Fruit fly (Drosophila melanogaster) whole organism, embryonic: ENCODE results near the gene CG5235.

ENCODE experiments used
- Aef1 ChIP-seq: fragments of 200-800 bp; sonication (Bioruptor generic); IDR thresholded peaks from 3 replicates; pipeline ENCODE4 v1.3.6; 2022; ENCODE audit warnings: missing biosample characterization, missing genetic modification characterization
- Awh ChIP-seq: fragments of 200-800 bp; sonication (Bioruptor generic); IDR thresholded peaks from 2 replicates; pipeline ENCODE4, ENCODE4 v1.3.6; 2022; ENCODE audit warnings: missing biosample characterization, missing genetic modification characterization
- CG10267 ChIP-seq: fragments of 200-800 bp; sonication (Bioruptor generic); optimal IDR thresholded peaks from 2 replicates; lab custom pipeline; 2018; ENCODE audit warnings: missing biosample characterization, mild to moderate bottlenecking, missing genetic modification characterization, moderate library complexity
- CG10274 ChIP-seq: fragments of 200-800 bp; sonication (Bioruptor generic); optimal IDR thresholded peaks from 3 replicates; lab custom pipeline; 2017; ENCODE audit warnings: missing biosample characterization, mild to moderate bottlenecking, missing genetic modification characterization
- CG11695 ChIP-seq: fragments of 200-800 bp; sonication (Bioruptor generic); IDR thresholded peaks from 3 replicates; pipeline ENCODE4 v1.3.6; 2022; ENCODE audit warnings: missing biosample characterization, missing genetic modification characterization
- CG12391 ChIP-seq: fragments of 200-800 bp; sonication (Bioruptor generic); optimal IDR thresholded peaks from 3 replicates; lab custom pipeline; 2018; ENCODE audit warnings: missing biosample characterization, mild to moderate bottlenecking, missing genetic modification characterization, moderate library complexity
- CG15514 ChIP-seq: fragments of 200-800 bp; sonication (Bioruptor generic); optimal IDR thresholded peaks from 3 replicates; lab custom pipeline; 2017; ENCODE audit warnings: missing biosample characterization, missing genetic modification characterization, mild to moderate bottlenecking, moderate library complexity, missing genetic modification reagents
- CG1792 ChIP-seq: fragments of 200-800 bp; sonication (Bioruptor generic); optimal IDR thresholded peaks from 2 replicates; lab custom pipeline; 2016; ENCODE audit warnings: missing biosample characterization, missing genetic modification characterization
- CG18599 ChIP-seq: fragments of 200-800 bp; sonication (Bioruptor generic); optimal IDR thresholded peaks from 3 replicates; lab custom pipeline; 2017; ENCODE audit warnings: missing biosample characterization, missing genetic modification characterization, mild to moderate bottlenecking, moderate library complexity, missing genetic modification reagents
- CG32532 ChIP-seq: fragments of 200-800 bp; sonication (Bioruptor generic); IDR thresholded peaks from 2 replicates; pipeline ENCODE4 v1.3.6; 2022; ENCODE audit warnings: missing biosample characterization, missing genetic modification characterization
- CG33557 ChIP-seq: fragments of 200-800 bp; sonication (Bioruptor generic); optimal IDR thresholded peaks from 2 replicates; lab custom pipeline; 2019; ENCODE audit warnings: missing biosample characterization, mild to moderate bottlenecking, missing genetic modification characterization, moderate library complexity
- CG6854 ChIP-seq: fragments of 200-800 bp; sonication (Bioruptor generic); optimal IDR thresholded peaks from 3 replicates; lab custom pipeline; 2017; ENCODE audit warnings: missing biosample characterization, mild to moderate bottlenecking, missing genetic modification characterization
- CG7556 ChIP-seq: fragments of 200-800 bp; sonication (Bioruptor generic); optimal IDR thresholded peaks from 2 replicates; lab custom pipeline; 2017; ENCODE audit warnings: missing biosample characterization, mild to moderate bottlenecking, missing genetic modification characterization
- CG8290 ChIP-seq, 3 experiments: fragments of 200-800 bp; sonication (Bioruptor generic); optimal IDR thresholded peaks; 2 replicates each; lab custom pipeline; 2016 to 2019; ENCODE audit warnings: missing biosample characterization in 3 of 3, missing genetic modification characterization in 3 of 3, mild to moderate bottlenecking in 2 of 3, moderate library complexity in 1 of 3
- CG8924 ChIP-seq: fragments of 200-800 bp; optimal IDR thresholded peaks from 3 replicates; lab custom pipeline; 2019; ENCODE audit warnings: missing biosample characterization, mild to moderate bottlenecking, missing genetic modification characterization, moderate library complexity
- CG9609 ChIP-seq: fragments of 200-800 bp; sonication (Bioruptor generic); optimal IDR thresholded peaks from 3 replicates; lab custom pipeline; 2016; ENCODE audit warnings: missing biosample characterization, missing genetic modification characterization
- Camta ChIP-seq: fragments of 200-800 bp; sonication (Bioruptor generic); optimal IDR thresholded peaks from 2 replicates; lab custom pipeline; 2016; ENCODE audit warnings: missing biosample characterization, missing genetic modification characterization
- CoRest ChIP-seq: fragments of 200-800 bp; sonication (Bioruptor generic); optimal IDR thresholded peaks from 3 replicates; lab custom pipeline; 2018; ENCODE audit warnings: missing biosample characterization, mild to moderate bottlenecking, missing genetic modification characterization, moderate library complexity
- CrebB ChIP-seq: fragments of 200-800 bp; sonication (Bioruptor generic); optimal IDR thresholded peaks from 3 replicates; lab custom pipeline; 2018; ENCODE audit warnings: missing biosample characterization, mild to moderate bottlenecking, missing genetic modification characterization
- Dbx ChIP-seq: fragments of 200-800 bp; sonication (Bioruptor generic); IDR thresholded peaks from 3 replicates; pipeline ENCODE4 v1.3.6; 2022; ENCODE audit warnings: missing biosample characterization, missing genetic modification characterization
- Fer1 ChIP-seq: fragments of 200-800 bp; sonication (Bioruptor generic); optimal IDR thresholded peaks from 2 replicates; lab custom pipeline; 2017; ENCODE audit warnings: missing biosample characterization, mild to moderate bottlenecking, missing genetic modification characterization
- Fer2 ChIP-seq: fragments of 200-800 bp; sonication (Bioruptor generic); optimal IDR thresholded peaks from 2 replicates; lab custom pipeline; 2018; ENCODE audit warnings: missing biosample characterization, mild to moderate bottlenecking, missing genetic modification characterization, moderate library complexity
- HHEX ChIP-seq: fragments of 200-800 bp; sonication (Bioruptor generic); optimal IDR thresholded peaks from 3 replicates; lab custom pipeline; 2017; ENCODE audit warnings: missing biosample characterization, mild to moderate bottlenecking, missing genetic modification characterization, missing genetic modification reagents
- Hsf ChIP-seq: fragments of 200-800 bp; sonication (Bioruptor generic); optimal IDR thresholded peaks from 3 replicates; lab custom pipeline; 2016; ENCODE audit warnings: missing biosample characterization, missing genetic modification characterization
- Nf-YA ChIP-seq: fragments of 200-800 bp; sonication (Bioruptor generic); IDR thresholded peaks from 2 replicates; pipeline ENCODE4 v1.3.6; 2022; ENCODE audit warnings: missing biosample characterization, missing genetic modification characterization
- Nf-YB ChIP-seq: fragments of 200-800 bp; sonication (Bioruptor generic); optimal IDR thresholded peaks from 3 replicates; lab custom pipeline; 2019; ENCODE audit warnings: missing biosample characterization, mild to moderate bottlenecking, missing genetic modification characterization, moderate library complexity
- Oaz ChIP-seq: fragments of 200-800 bp; sonication (Bioruptor generic); IDR thresholded peaks from 2 replicates; pipeline ENCODE4 v1.3.6; 2022; ENCODE audit warnings: missing biosample characterization, missing genetic modification characterization
- Pdp1 ChIP-seq, 2 experiments: fragments of 200-800 bp; sonication (Bioruptor generic); optimal IDR thresholded peaks; 3 replicates each; lab custom pipeline; 2016; ENCODE audit warnings: missing biosample characterization in 2 of 2, missing genetic modification characterization in 2 of 2, mild to moderate bottlenecking in 1 of 2, moderate library complexity in 1 of 2
- Scr ChIP-seq: fragments of 200-800 bp; sonication (Bioruptor generic); IDR thresholded peaks from 2 replicates; pipeline ENCODE4 v1.3.6; 2022; ENCODE audit warnings: missing biosample characterization, missing genetic modification characterization; ENCODE audit not compliant: partially characterized antibody
- Sox100B ChIP-seq: fragments of 200-800 bp; sonication (Bioruptor generic); optimal IDR thresholded peaks from 3 replicates; lab custom pipeline; 2018; ENCODE audit warnings: missing biosample characterization, mild to moderate bottlenecking, missing genetic modification characterization
- Xbp1 ChIP-seq: fragments of 200-800 bp; sonication (Bioruptor generic); optimal IDR thresholded peaks from 3 replicates; lab custom pipeline; 2016; ENCODE audit warnings: missing biosample characterization, mild to moderate bottlenecking, missing genetic modification characterization
- amos ChIP-seq: fragments of 200-800 bp; sonication (Bioruptor generic); IDR thresholded peaks from 2 replicates; pipeline ENCODE4 v1.3.6; 2022; ENCODE audit warnings: missing biosample characterization, missing genetic modification characterization; ENCODE audit not compliant: partially characterized antibody
- ap ChIP-seq: fragments of 200-800 bp; sonication (Bioruptor generic); IDR thresholded peaks from 2 replicates; pipeline ENCODE4 v1.3.6; 2022; ENCODE audit warnings: missing biosample characterization, missing genetic modification characterization
- ara ChIP-seq: fragments of 200-800 bp; sonication (Bioruptor generic); IDR thresholded peaks from 2 replicates; pipeline ENCODE4 v1.3.6; 2022; ENCODE audit warnings: missing biosample characterization, missing genetic modification characterization
- en ChIP-seq: fragments of 200-800 bp; sonication (Bioruptor generic); optimal IDR thresholded peaks from 2 replicates; lab custom pipeline; 2016; ENCODE audit warnings: missing biosample characterization, missing genetic modification characterization
- esg ChIP-seq: fragments of 200-800 bp; sonication (Bioruptor generic); conservative IDR thresholded peaks from 2 replicates; pipeline ENCODE4 v1.3.6; 2022; ENCODE audit warnings: missing biosample characterization, missing genetic modification characterization
- fu2 ChIP-seq: fragments of 200-800 bp; sonication (Bioruptor generic); optimal IDR thresholded peaks from 2 replicates; lab custom pipeline; 2016; ENCODE audit warnings: missing biosample characterization, missing genetic modification characterization
- ham ChIP-seq: fragments of 200-800 bp; sonication (Bioruptor generic); IDR thresholded peaks from 2 replicates; pipeline ENCODE4 v1.3.6; 2022; ENCODE audit warnings: missing biosample characterization, missing genetic modification characterization
- hkb ChIP-seq, 2 experiments: fragments of 200-800 bp in 1 of 2; fragments of >200 bp in 1 of 2; sonication (Bioruptor generic) in 1 of 2; IDR thresholded peaks in 1 of 2; optimal IDR thresholded peaks in 1 of 2; 2 replicates each; pipeline versions ENCODE4 v1.3.6 to Lab custom; 2017 to 2022; ENCODE audit warnings: missing biosample characterization in 1 of 2, missing genetic modification characterization in 1 of 2
- kah ChIP-seq: fragments of 200-800 bp; sonication (Bioruptor generic); optimal IDR thresholded peaks from 2 replicates; lab custom pipeline; 2018; ENCODE audit warnings: missing biosample characterization, mild to moderate bottlenecking, missing genetic modification characterization
- lilli ChIP-seq: fragments of 200-800 bp; sonication (Bioruptor generic); optimal IDR thresholded peaks from 3 replicates; lab custom pipeline; 2016; ENCODE audit warnings: missing biosample characterization, missing genetic modification characterization
- lmd ChIP-seq: fragments of 200-800 bp; sonication (Bioruptor generic); IDR thresholded peaks from 2 replicates; pipeline ENCODE4 v1.3.6; 2022; ENCODE audit warnings: missing biosample characterization, missing genetic modification characterization
- nmo ChIP-seq: fragments of 200-800 bp; sonication (Bioruptor generic); optimal IDR thresholded peaks from 2 replicates; lab custom pipeline; 2018; ENCODE audit warnings: missing biosample characterization, mild to moderate bottlenecking, missing genetic modification characterization, moderate library complexity
- odd ChIP-seq: fragments of 200-800 bp; sonication (Bioruptor generic); optimal IDR thresholded peaks from 2 replicates; lab custom pipeline; 2017; ENCODE audit warnings: missing biosample characterization, mild to moderate bottlenecking, missing genetic modification characterization
- pb ChIP-seq: fragments of 200-800 bp; sonication (Bioruptor generic); optimal IDR thresholded peaks from 3 replicates; lab custom pipeline; 2016; ENCODE audit warnings: missing biosample characterization, missing genetic modification characterization
- row ChIP-seq: fragments of 200-800 bp; sonication (Bioruptor generic); IDR thresholded peaks from 3 replicates; pipeline ENCODE4 v1.3.6; 2022; ENCODE audit warnings: missing biosample characterization, missing genetic modification characterization
- shn ChIP-seq: fragments of 200-800 bp; sonication (Bioruptor generic); optimal IDR thresholded peaks from 3 replicates; lab custom pipeline; 2016; ENCODE audit warnings: missing biosample characterization, missing genetic modification characterization
- slbo ChIP-seq: fragments of 200-800 bp; sonication (Bioruptor generic); IDR thresholded peaks from 2 replicates; pipeline ENCODE4 v1.3.6; 2022; ENCODE audit warnings: missing biosample characterization, missing genetic modification characterization
- ssp ChIP-seq: fragments of 200-800 bp; sonication (Bioruptor generic); IDR thresholded peaks from 2 replicates; pipeline ENCODE4 v1.3.6; 2022; ENCODE audit warnings: missing biosample characterization, missing genetic modification characterization

CG5235 gene

dm6 chr3L:16087323-16087816, 2.8 kb downstream of the CG5235 start, which contains the start of gene Tasp1 (continued):
- no peak for TF ChIP-seq CG9609 (GFP tag; lab: Kevin White, UChicago)
- peak; percentile 58 for TF ChIP-seq CG15514 (GFP tag; lab: Kevin White, UChicago)
- TF ChIP-seq Nf-YA (GFP tag; lab: Robert Waterston, UW): peak; percentile 39; the same call in 1 of the 2 replicates
- TF ChIP-seq CG8924: peak; percentile 78
- TF ChIP-seq ap (GFP tag; lab: Robert Waterston, UW): peak; percentile 38; the same call in 1 of the 2 replicates
- no peak for TF ChIP-seq CG6854 (GFP tag; lab: Kevin White, UChicago)
- TF ChIP-seq CrebB: no peak
- no peak for TF ChIP-seq CG10274
- TF ChIP-seq row: peak; percentile 85
- TF ChIP-seq ara (GFP tag; lab: Robert Waterston, UW): 0 out of 2 replicates have a peak, but pooled peaks have one; percentile 12
- TF ChIP-seq Pdp1 (GFP tag; optimal IDR thresholded peaks at IDR 0.05; lab: Kevin White, UChicago): peak in 1 of 2 experiments; percentile 49
- peak; percentile 80 for TF ChIP-seq slbo
- peak; percentile 51; the same call in 1 of the 2 replicates for TF ChIP-seq Oaz (GFP tag; lab: Robert Waterston, UW)
- no peak for TF ChIP-seq shn (GFP tag; lab: Kevin White, UChicago)
- TF ChIP-seq Xbp1 (GFP tag; lab: Kevin White, UChicago): peak; percentile 66
- TF ChIP-seq HHEX (GFP tag; lab: Kevin White, UChicago): peak; percentile 5
- no peak for TF ChIP-seq hkb (optimal IDR thresholded peaks at IDR 0.05; lab: Kevin White, UChicago)
- peak; percentile 74 for TF ChIP-seq hkb (GFP tag; IDR thresholded peaks at IDR 0.05; lab: Robert Waterston, UW)
- TF ChIP-seq Hsf (GFP tag; lab: Kevin White, UChicago): peak; percentile 53
- peak; percentile 82 for TF ChIP-seq CoRest (tag; lab: Kevin White, UChicago)
- TF ChIP-seq Fer1 (GFP tag; lab: Kevin White, UChicago): peak; percentile 67
- peak; percentile 71 for TF ChIP-seq lmd (GFP tag; lab: Robert Waterston, UW)
- no peak for TF ChIP-seq Camta (GFP tag; lab: Kevin White, UChicago)
- TF ChIP-seq Scr (GFP tag; lab: Robert Waterston, UW): peak; percentile 23; the same call in 1 of the 2 replicates
- no peak for TF ChIP-seq Awh
- no peak for TF ChIP-seq en (GFP tag; lab: Kevin White, UChicago)
- TF ChIP-seq nmo (GFP tag; lab: Kevin White, UChicago): peak; percentile 81
- TF ChIP-seq esg (GFP tag; lab: Robert Waterston, UW): peak; percentile 67
- peak; percentile 76; the same call in 2 of the 3 replicates for TF ChIP-seq Dbx (GFP tag; lab: Robert Waterston, UW)
- TF ChIP-seq ham: no peak
- peak; percentile 10 for TF ChIP-seq Fer2 (tag; lab: Kevin White, UChicago)
- peak; percentile 47 for TF ChIP-seq ssp
- TF ChIP-seq Nf-YB (GFP tag; lab: Kevin White, UChicago): peak; percentile 25
- TF ChIP-seq CG12391 (tag; lab: Kevin White, UChicago): peak; percentile 81
- peak; percentile 28; the same call in 1 of the 2 replicates for TF ChIP-seq amos (GFP tag; lab: Robert Waterston, UW)
- no peak for TF ChIP-seq CG1792
- peak; percentile 40 for TF ChIP-seq kah (GFP tag; lab: Kevin White, UChicago)
- no peak for TF ChIP-seq fu2 (GFP tag; lab: Kevin White, UChicago)
- peak; percentile 60 for TF ChIP-seq Aef1 (GFP tag; lab: Robert Waterston, UW)
- no peak for TF ChIP-seq CG8290 (GFP tag; optimal IDR thresholded peaks at IDR 0.05; lab: Kevin White, UChicago)
- TF ChIP-seq CG8290 (tag; optimal IDR thresholded peaks at IDR 0.05; lab: Kevin White, UChicago): peak in 1 of 2 experiments; percentile 54
- no peak for TF ChIP-seq odd (GFP tag; lab: Kevin White, UChicago)
- peak; percentile 70 for TF ChIP-seq CG10267 (tag; lab: Kevin White, UChicago)
- TF ChIP-seq CG18599 (GFP tag; lab: Kevin White, UChicago): peak; percentile 54
- TF ChIP-seq CG11695 (GFP tag; lab: Robert Waterston, UW): peak; percentile 55; the same call in 2 of the 3 replicates
- peak; percentile 54 for TF ChIP-seq Sox100B (GFP tag; lab: Kevin White, UChicago)
- TF ChIP-seq CG32532 (GFP tag; lab: Robert Waterston, UW): peak; percentile 87
- TF ChIP-seq lilli (GFP tag; lab: Kevin White, UChicago): peak; percentile 38
- peak; percentile 25 for TF ChIP-seq pb (GFP tag; lab: Kevin White, UChicago)
- no peak for TF ChIP-seq CG7556
- peak; percentile 18 for TF ChIP-seq CG33557 (GFP tag; lab: Kevin White, UChicago)
